Fruit fly (Drosophila melanogaster): ENCODE results near the gene Mur89F.

DNA sequence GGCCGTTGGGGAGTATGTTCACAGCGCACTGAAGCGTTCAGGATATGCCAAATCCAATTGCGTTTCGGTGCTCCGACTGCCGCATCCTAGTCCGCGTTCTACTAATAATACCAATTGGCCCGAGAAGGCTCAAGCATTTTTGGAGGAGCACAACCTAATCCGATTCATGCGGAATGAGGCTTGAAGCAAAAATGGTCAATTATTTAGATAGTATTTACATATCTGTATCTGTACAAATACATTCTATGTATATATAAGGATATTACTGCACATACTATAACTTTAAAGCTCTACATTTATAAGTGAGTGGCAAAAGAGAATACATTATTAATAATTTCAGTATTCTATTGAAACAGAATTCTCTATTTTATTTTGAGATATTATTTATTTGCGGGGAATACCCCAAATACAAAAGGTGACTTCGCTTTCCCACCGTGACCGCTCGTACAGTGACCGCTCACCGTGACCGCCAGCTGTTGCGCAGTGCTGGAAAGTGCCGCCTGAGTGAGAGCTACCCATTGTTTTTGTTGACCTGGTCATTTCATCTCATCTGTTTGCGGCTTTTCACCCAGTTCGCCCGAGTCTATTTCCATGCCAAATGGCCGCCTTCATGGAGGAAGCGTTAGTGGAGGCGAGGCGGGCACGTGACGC, 50.4 kb downstream of the Mur89F start, which contains the start of gene CG5292:
- TF ChIP-seq CG8478 (optimal IDR thresholded peaks at IDR 0.05) (no peak), Dll (optimal IDR thresholded peaks at IDR 0.05) (no peak), psq (optimal IDR thresholded peaks at IDR 0.05) (no peak), usp (GFP tag; optimal IDR thresholded peaks at IDR 0.05) (no peak)

Measured in whole organism.